Worm (Caenorhabditis elegans): ENCODE results near the gene pgap-2.

- TF ChIP-seq dao-5 (tag; optimal IDR thresholded peaks at IDR 0.05): no peak
- no peak for TF ChIP-seq him-1 (tag; optimal IDR thresholded peaks at IDR 0.05)
- no peak for TF ChIP-seq W03F9.2 (tag; optimal IDR thresholded peaks at IDR 0.05)
These were observed 27.8 kb upstream of the pgap-2 start, which contains the start of gene srg-10 for ce11 chrIII:4677466-4677865.
